Worm (Caenorhabditis elegans): ENCODE measurements around the gene scl-19.

scl-19 gene

ce11 chrV:18724076-18724475 lies 7.7 kb upstream of the scl-19 start:
- no peak for TF ChIP-seq ztf-1 (GFP tag; conservative IDR thresholded peaks at IDR 0.05)
- TF ChIP-seq nhr-237 (tag; optimal IDR thresholded peaks at IDR 0.05) = no peak
- no peak for TF ChIP-seq mbf-1 (tag; optimal IDR thresholded peaks at IDR 0.05)
- TF ChIP-seq crh-2 (tag; optimal IDR thresholded peaks at IDR 0.05) = no peak
- TF ChIP-seq nhr-11 (tag; optimal IDR thresholded peaks at IDR 0.05) = no peak
- TF ChIP-seq lsy-2 (tag; optimal IDR thresholded peaks at IDR 0.05) = no peak
- TF ChIP-seq elt-3 (tag; optimal IDR thresholded peaks at IDR 0.05) = no peak
- TF ChIP-seq lin-13 (GFP tag; optimal IDR thresholded peaks at IDR 0.05) = no peak
- TF ChIP-seq nhr-77 (tag; optimal IDR thresholded peaks at IDR 0.05) = no peak
- no peak for TF ChIP-seq elt-1 (tag; optimal IDR thresholded peaks at IDR 0.05)
- no peak for TF ChIP-seq ceh-16 (tag; optimal IDR thresholded peaks at IDR 0.05)
- TF ChIP-seq F13H6.1 (tag; optimal IDR thresholded peaks at IDR 0.05) = no peak
- TF ChIP-seq ZK546.5 (tag; optimal IDR thresholded peaks at IDR 0.05) = no peak
- no peak for TF ChIP-seq unc-62 (GFP tag; optimal IDR thresholded peaks at IDR 0.05)
- TF ChIP-seq sma-9 (GFP tag; optimal IDR thresholded peaks at IDR 0.05) = no peak
- no peak for TF ChIP-seq sma-9 (tag; optimal IDR thresholded peaks at IDR 0.05)
- no peak for TF ChIP-seq nhr-6 (tag; optimal IDR thresholded peaks at IDR 0.05)
- TF ChIP-seq ama-1 (optimal IDR thresholded peaks at IDR 0.05) = no peak
- TF ChIP-seq mab-5 (tag; optimal IDR thresholded peaks at IDR 0.05) = no peak

DNA sequence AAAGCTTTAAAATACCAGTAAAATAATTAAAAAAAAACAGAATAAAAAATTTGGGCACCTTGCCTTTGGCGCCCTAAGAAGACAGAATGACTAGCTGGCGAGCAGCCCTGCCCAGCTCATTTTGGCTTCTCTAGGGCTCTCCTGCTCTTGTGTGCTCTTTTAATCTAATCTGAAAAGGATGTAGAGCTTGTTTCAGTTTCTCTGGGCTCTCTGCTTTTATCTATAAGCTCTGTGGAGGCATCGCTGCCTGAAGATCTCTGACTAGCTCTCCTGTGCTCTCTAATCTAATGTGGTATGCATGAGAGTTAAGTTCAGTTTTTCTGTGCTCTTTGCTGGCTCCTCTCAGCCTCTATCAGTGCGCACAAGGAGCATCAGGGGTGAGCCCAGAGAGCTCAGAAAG lies 5.9 kb upstream of the scl-19 start:
- TF ChIP-seq sma-9 (GFP tag; optimal IDR thresholded peaks at IDR 0.05) (no peak), sma-9 (tag; optimal IDR thresholded peaks at IDR 0.05) (no peak), lsy-2 (tag; optimal IDR thresholded peaks at IDR 0.05) (no peak), C34F6.9 (tag; optimal IDR thresholded peaks at IDR 0.05) (peak; percentile 21), Y55F3AM.14 (GFP tag; optimal IDR thresholded peaks at IDR 0.05) (no peak), fos-1 (tag; optimal IDR thresholded peaks at IDR 0.05) (no peak), ama-1 (optimal IDR thresholded peaks at IDR 0.05) (no peak), nhr-6 (tag; optimal IDR thresholded peaks at IDR 0.05) (no peak), ZK546.5 (tag; optimal IDR thresholded peaks at IDR 0.05) (no peak), lin-13 (GFP tag; optimal IDR thresholded peaks at IDR 0.05) (no peak), ztf-1 (GFP tag; conservative IDR thresholded peaks at IDR 0.05) (no peak), lin-39 (tag; optimal IDR thresholded peaks at IDR 0.05) (no peak), unc-39 (tag; optimal IDR thresholded peaks at IDR 0.05) (no peak), mab-5 (tag; optimal IDR thresholded peaks at IDR 0.05) (no peak), unc-55 (GFP tag; optimal IDR thresholded peaks at IDR 0.05) (peak; percentile 23)

DNA sequence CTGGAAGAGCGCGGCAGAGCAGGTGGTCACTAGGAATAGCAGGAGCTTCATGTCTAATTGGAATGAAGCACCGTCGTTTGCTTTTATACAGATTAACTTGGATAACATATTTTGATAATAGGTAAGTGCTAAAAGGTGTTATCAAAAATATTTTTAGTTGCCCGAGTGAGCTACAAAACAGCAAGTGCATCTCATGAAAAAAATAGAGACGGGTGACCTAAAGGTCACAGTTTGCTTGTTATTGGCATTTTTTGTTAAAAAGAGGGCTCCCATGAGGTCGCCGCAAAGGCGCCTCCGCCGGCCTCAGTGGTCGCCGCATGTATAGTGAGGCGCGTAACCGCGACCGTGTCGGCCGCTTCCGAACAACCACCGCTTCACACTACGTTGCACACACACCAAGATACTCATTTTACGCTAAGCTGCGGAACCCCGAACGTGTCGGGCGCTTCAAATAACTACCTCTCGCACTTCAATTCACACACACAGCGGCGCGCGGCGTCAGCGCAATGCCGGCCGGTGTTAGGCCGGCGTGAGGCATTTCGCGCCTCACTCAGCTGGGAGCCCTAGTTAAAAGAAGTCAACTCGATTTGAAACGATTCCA lies 2.4 kb upstream of the scl-19 start, which contains the start of gene asp-19:
Gene asp-19, minus strand, starts transcription at position 51 of the 601 bp plus-strand sequence.
- TF ChIP-seq mab-5 (tag; optimal IDR thresholded peaks at IDR 0.05) (no peak), nhr-25 (tag; optimal IDR thresholded peaks at IDR 0.05) (no peak), ceh-16 (tag; optimal IDR thresholded peaks at IDR 0.05) (no peak), blmp-1 (tag; optimal IDR thresholded peaks at IDR 0.05; ENCODE audit: insufficient read depth) (no peak), unc-62 (GFP tag; optimal IDR thresholded peaks at IDR 0.05) (no peak), ama-1 (optimal IDR thresholded peaks at IDR 0.05) (no peak), zag-1 (tag; optimal IDR thresholded peaks at IDR 0.05) (no peak), mbf-1 (tag; optimal IDR thresholded peaks at IDR 0.05) (no peak), crh-2 (tag; optimal IDR thresholded peaks at IDR 0.05) (no peak), lsy-2 (tag; optimal IDR thresholded peaks at IDR 0.05) (no peak), ceh-82 (tag; optimal IDR thresholded peaks at IDR 0.05) (no peak), lin-13 (GFP tag; optimal IDR thresholded peaks at IDR 0.05) (no peak), nhr-12 (tag; optimal IDR thresholded peaks at IDR 0.05) (no peak), snpc-4 (tag; optimal IDR thresholded peaks at IDR 0.05) (no peak)

ce11 chrV:18733942-18734341 lies 2.2 kb downstream of the scl-19 start:
- TF ChIP-seq nhr-11 (tag; optimal IDR thresholded peaks at IDR 0.05) (no peak), nhr-237 (tag; optimal IDR thresholded peaks at IDR 0.05) (no peak), ztf-11 (tag; optimal IDR thresholded peaks at IDR 0.05) (no peak), F13H6.1 (tag; optimal IDR thresholded peaks at IDR 0.05) (no peak), ztf-1 (GFP tag; conservative IDR thresholded peaks at IDR 0.05) (no peak), nhr-77 (tag; optimal IDR thresholded peaks at IDR 0.05) (no peak), elt-3 (tag; optimal IDR thresholded peaks at IDR 0.05) (no peak), ceh-82 (tag; optimal IDR thresholded peaks at IDR 0.05) (no peak), gmeb-1 (tag; optimal IDR thresholded peaks at IDR 0.05) (no peak), zag-1 (tag; optimal IDR thresholded peaks at IDR 0.05) (no peak), skn-1 (tag; optimal IDR thresholded peaks at IDR 0.05) (no peak), lin-39 (tag; optimal IDR thresholded peaks at IDR 0.05) (no peak), sma-9 (GFP tag; optimal IDR thresholded peaks at IDR 0.05) (no peak), sma-9 (tag; optimal IDR thresholded peaks at IDR 0.05) (no peak), mbf-1 (tag; optimal IDR thresholded peaks at IDR 0.05) (no peak)
